Fruit fly (Drosophila melanogaster) whole organism: ENCODE results near the gene Gba1a.

Experiments
- CG8478 ChIP-seq: fragments of >200 bp; optimal IDR thresholded peaks from 2 replicates; lab custom pipeline; 2018; ENCODE audit warnings: inconsistent platforms
- Dll ChIP-seq: fragments of >200 bp; optimal IDR thresholded peaks from 2 replicates; lab custom pipeline; 2017
- EcR ChIP-seq, 2 experiments: fragments of >200 bp; optimal IDR thresholded peaks; 2 replicates each; lab custom pipeline; 2017; ENCODE audit warnings: missing biosample characterization in 2 of 2, missing genetic modification characterization in 2 of 2, missing genetic modification reagents in 2 of 2
- pan ChIP-seq: fragments of >200 bp; optimal IDR thresholded peaks from 2 replicates; lab custom pipeline; 2017
- psq ChIP-seq: fragments of >200 bp; optimal IDR thresholded peaks from 2 replicates; lab custom pipeline; 2017
- usp ChIP-seq: fragments of >200 bp; optimal IDR thresholded peaks from 2 replicates; lab custom pipeline; 2017; ENCODE audit warnings: missing biosample characterization, missing genetic modification characterization, mixed read lengths

Gba1a gene

dm6 chr3R:23686924-23687323 is 13.5 kb upstream of the Gba1a start:
- TF ChIP-seq Dll (no peak), CG8478 (lab: Kevin White, UChicago) (no peak)

DNA sequence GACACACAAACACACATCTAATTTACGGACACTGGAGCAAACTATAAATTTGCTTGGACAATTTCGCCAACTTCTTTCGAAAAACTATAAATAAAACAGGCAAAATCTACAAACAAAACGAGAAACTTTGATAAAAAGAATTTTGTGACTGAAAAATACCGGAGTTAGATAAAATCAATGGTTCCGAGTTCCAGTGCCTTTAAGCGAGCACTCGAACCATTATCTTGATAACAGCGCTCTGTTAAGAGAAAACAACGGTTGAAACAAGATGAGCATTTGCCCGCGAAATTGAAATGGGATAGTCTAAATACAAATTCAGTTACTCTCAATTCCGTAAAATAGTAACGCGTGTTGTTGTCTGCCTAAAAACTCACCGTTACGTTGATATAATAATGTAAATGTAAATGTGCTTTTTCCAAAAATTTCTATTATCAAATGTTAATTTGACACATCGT is 5.8 kb upstream of the Gba1a start, which contains the start of gene CG10254:
Gene CG10254 (minus strand): TSS at position 405 of the 455 bp plus-strand sequence.
- TF ChIP-seq CG8478 (lab: Kevin White, UChicago) = no peak
- no peak for TF ChIP-seq pan (lab: Kevin White, UChicago)
- no peak for TF ChIP-seq EcR (GFP tag; optimal IDR thresholded peaks at IDR 0.05; lab: Kevin White, UChicago)
- no peak for TF ChIP-seq usp (GFP tag; lab: Kevin White, UChicago)
- no peak for TF ChIP-seq psq

dm6 chr3R:23696145-23696544 is 4.3 kb upstream of the Gba1a start, which contains the start of gene CG10252:
Gene CG10252, minus strand, starts transcription at chr3R:23696245.
- TF ChIP-seq CG8478 (lab: Kevin White, UChicago) (no peak), EcR (GFP tag; optimal IDR thresholded peaks at IDR 0.05; lab: Kevin White, UChicago) (no peak)

DNA sequence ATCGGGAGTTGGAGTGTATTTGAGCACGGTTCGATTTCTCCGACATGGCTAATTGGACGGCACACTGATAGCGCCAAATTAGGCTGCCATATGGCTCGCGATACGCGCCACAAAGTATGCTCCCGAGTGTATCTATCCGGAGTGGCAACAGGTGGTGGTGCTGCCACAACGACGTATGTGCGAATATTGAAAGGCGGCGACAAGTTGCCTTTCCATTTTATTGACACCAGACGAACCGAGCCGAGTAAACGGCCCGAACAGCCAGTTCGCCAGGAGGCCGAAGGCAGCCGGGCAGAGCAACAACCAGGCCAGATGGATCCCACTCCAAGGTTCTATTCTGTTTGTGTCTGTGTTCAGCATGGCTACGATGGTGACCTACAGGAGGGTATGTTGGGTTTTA is 1.6 kb upstream of the Gba1a start, which contains the start of gene prt:
Gene prt (minus strand): TSS at position 193 of the 400 bp plus-strand sequence.
- TF ChIP-seq EcR (GFP tag; optimal IDR thresholded peaks at IDR 0.05; lab: Kevin White, UChicago) = no peak
- TF ChIP-seq CG8478 (lab: Kevin White, UChicago) = no peak
- no peak for TF ChIP-seq pan (lab: Kevin White, UChicago)
- TF ChIP-seq Dll = no peak
- no peak for TF ChIP-seq psq
- no peak for TF ChIP-seq usp (GFP tag; lab: Kevin White, UChicago)

DNA sequence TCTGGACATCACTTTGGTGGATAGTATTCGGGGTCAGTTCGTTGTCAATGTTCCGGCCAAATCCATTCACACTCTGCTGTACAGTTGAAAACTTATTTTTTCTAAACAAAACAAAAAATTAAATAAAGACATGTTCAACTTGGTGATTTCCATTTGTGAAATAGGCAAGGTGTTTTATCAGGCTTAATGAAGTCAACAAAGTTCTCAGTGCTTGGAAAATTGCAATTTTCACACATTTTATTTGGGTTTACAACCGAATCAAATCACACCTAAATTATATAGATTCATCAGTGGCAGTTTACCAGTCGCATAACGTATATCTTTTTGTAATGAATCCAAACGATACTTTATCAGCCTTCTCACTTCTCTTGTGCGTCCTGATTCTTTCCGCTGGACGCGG is 2.0 kb downstream of the Gba1a start, which contains the start of gene Qsox4:
Gene Qsox4 (plus strand): TSS at position 301 of the 400 bp plus-strand sequence.
- TF ChIP-seq psq = no peak
- no peak for TF ChIP-seq Dll
- TF ChIP-seq EcR (GFP tag; optimal IDR thresholded peaks at IDR 0.05; lab: Kevin White, UChicago) = no peak
- no peak for TF ChIP-seq pan (lab: Kevin White, UChicago)
- no peak for TF ChIP-seq CG8478 (lab: Kevin White, UChicago)
- TF ChIP-seq usp (GFP tag; lab: Kevin White, UChicago) = no peak

DNA sequence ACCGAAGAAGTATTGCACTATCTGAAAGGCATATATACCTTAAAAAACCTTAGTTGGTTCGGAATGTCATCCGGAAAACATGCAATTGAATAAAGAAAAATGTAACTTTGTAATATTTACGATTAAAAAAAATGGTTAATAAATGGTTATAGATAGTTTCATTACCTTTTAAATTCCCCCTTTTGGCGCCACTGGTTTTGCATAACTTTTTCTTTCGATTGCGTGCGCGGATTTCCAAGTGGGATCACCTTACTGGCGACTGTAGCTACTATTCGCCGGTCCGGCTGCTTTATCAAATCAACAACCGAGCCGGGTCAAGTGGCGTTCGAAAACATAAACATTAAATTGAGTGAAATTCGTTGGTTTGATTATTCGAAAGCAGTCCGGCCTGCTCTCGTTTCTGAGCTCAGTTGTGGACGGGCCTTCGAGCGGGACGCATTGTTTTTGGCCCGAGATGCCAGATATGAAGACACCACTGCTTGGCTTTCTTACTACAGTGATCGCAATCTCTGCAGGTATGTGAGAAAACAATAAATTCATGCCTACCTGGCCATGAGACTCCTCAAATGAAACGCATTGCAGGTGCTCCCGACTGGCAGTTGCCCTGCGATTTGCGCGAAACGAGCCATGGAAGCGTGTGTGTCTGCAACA is 4.1 kb downstream of the Gba1a start, which contains the start of gene Gba1b:
Gene Gba1b (plus strand): TSS at position 422 of the 651 bp plus-strand sequence.
- TF ChIP-seq usp (GFP tag; lab: Kevin White, UChicago) (no peak), psq (no peak), pan (lab: Kevin White, UChicago) (no peak), Dll (no peak), CG8478 (lab: Kevin White, UChicago) (no peak), EcR (GFP tag; optimal IDR thresholded peaks at IDR 0.05; lab: Kevin White, UChicago) (no peak)

dm6 chr3R:23709508-23710208 is 9.2 kb downstream of the Gba1a start, which contains the start of gene CG10301:
Gene CG10301, plus strand, starts transcription at chr3R:23710158.
- TF ChIP-seq usp (GFP tag; lab: Kevin White, UChicago) = no peak
- no peak for TF ChIP-seq Dll
- TF ChIP-seq EcR (GFP tag; optimal IDR thresholded peaks at IDR 0.05; lab: Kevin White, UChicago) = no peak
- no peak for TF ChIP-seq psq
- no peak for TF ChIP-seq CG8478 (lab: Kevin White, UChicago)
- no peak for TF ChIP-seq pan (lab: Kevin White, UChicago)

- TF ChIP-seq CG8478 (lab: Kevin White, UChicago) (no peak), pan (lab: Kevin White, UChicago) (no peak), Dll (no peak), EcR (GFP tag; optimal IDR thresholded peaks at IDR 0.05; lab: Kevin White, UChicago) (no peak), usp (GFP tag; lab: Kevin White, UChicago) (no peak), psq (no peak)
Measured at dm6 chr3R:23711195-23711594, 10.8 kb downstream of the Gba1a start, which contains the start of gene CG10300. Gene CG10300, plus strand, starts transcription at chr3R:23711527.

DNA sequence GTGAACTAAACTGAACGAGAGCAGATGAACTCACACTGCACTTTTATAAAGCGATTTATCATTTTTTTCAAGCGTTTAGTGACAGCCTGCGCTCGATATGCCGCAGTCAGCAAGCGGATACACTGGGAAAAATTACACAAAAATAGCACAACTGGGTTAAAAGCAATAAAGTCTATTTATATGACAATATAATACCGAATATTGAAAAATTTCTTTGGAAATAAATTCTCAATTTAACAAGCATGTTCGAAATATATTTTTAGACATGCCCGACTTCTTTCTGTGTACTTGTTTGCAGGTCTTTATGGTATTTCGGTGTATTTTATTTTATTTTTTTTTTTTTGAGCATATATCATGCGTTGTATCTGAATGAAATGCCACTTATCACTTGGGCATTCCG is 13.5 kb downstream of the Gba1a start:
- TF ChIP-seq pan (lab: Kevin White, UChicago) (no peak), EcR (GFP tag; optimal IDR thresholded peaks at IDR 0.05; lab: Kevin White, UChicago) (no peak), psq (no peak), usp (GFP tag; lab: Kevin White, UChicago) (no peak), Dll (no peak), CG8478 (lab: Kevin White, UChicago) (no peak)

DNA sequence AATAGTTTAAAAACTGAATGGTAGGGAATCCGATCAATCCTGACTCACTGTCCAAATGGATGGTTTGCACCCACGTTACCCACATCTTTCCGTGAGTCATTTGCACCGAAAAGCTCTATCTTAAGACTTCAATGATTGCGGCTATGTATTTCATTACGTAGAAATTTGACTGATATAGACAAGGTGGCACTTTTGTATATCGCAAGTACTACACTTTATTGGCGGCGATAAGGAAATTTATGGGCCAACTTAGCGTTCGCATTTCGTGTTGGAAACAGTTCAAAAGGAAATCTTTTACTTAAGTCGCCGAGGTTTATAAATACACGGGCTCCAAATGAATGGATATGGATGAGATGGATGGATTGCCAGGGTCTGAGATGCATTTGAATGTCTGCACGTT is 14.4 kb downstream of the Gba1a start:
- no peak for TF ChIP-seq usp (GFP tag; lab: Kevin White, UChicago)
- TF ChIP-seq Dll = no peak
- no peak for TF ChIP-seq CG8478 (lab: Kevin White, UChicago)
- TF ChIP-seq EcR (GFP tag; optimal IDR thresholded peaks at IDR 0.05; lab: Kevin White, UChicago) = no peak
- TF ChIP-seq psq = no peak
- TF ChIP-seq pan (lab: Kevin White, UChicago) = no peak

- TF ChIP-seq Dll (no peak), psq (no peak), pan (lab: Kevin White, UChicago) (no peak), usp (GFP tag; lab: Kevin White, UChicago) (no peak), EcR (GFP tag; optimal IDR thresholded peaks at IDR 0.05; lab: Kevin White, UChicago) (no peak), CG8478 (lab: Kevin White, UChicago) (no peak)
Measured at dm6 chr3R:23718297-23718941, 18.0 kb downstream of the Gba1a start, which contains the start of gene nau. Gene nau, minus strand, starts transcription at chr3R:23718357.
